Fruit fly (Drosophila melanogaster): ENCODE measurements around the gene CG15879.

DNA sequence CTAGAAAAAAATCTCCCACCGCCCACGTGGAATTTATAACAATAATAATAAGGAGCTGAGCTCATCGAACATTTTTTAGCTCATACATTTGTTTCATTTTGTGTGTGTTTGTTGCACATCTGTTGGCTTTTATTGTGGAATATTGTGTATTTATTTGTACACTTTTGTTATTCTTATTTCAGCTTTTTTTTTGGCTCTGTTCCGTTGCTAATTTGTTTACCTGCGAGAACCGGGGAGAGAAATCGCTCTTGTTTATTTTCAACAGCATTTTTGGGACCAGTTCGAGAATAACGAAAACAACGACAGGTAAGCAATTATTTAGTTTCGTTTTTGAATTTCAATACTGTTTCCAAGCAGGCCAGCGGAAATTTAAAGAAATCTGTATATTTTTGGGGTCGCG, 21.1 kb downstream of the CG15879 start:
- no peak for TF ChIP-seq psq (optimal IDR thresholded peaks at IDR 0.05)
- TF ChIP-seq ttk (optimal IDR thresholded peaks at IDR 0.05): no peak
- no peak for TF ChIP-seq Myc (optimal IDR thresholded peaks at IDR 0.05)
- no peak for TF ChIP-seq Sin3A (optimal IDR thresholded peaks at IDR 0.05)
- TF ChIP-seq h (optimal IDR thresholded peaks at IDR 0.05): no peak

All from Kc167 (cell line).